Worm (Caenorhabditis elegans): Measurements from ENCODE around the gene clc-18.

clc-18 gene

DNA sequence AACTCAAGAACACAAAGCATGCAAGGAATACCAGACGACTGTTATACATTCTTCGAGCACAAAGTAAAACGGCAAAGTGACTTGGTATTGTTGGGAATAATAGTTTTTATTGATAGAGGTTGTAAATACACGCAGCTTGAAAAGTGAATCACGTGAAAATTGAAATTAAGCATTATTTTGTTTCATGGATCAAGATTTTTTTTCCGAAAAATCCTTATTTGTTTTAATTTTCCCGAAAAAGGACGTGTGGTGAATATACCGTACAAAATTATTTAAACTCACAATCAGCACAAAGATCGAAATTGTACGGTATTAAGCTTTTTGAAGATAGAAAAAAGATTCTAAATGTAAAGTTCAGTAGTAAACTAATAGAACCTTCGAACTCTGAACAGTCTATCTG lies at the start of gene clc-18:
clc-18 (minus strand) TSS at position 101 of the 400 bp plus-strand sequence.
- TF ChIP-seq hrde-1 (tag; optimal IDR thresholded peaks at IDR 0.05; ENCODE audit: borderline replicate concordance), result no peak
- no peak for TF ChIP-seq aptf-2 (GFP tag; conservative IDR thresholded peaks at IDR 0.05)

DNA sequence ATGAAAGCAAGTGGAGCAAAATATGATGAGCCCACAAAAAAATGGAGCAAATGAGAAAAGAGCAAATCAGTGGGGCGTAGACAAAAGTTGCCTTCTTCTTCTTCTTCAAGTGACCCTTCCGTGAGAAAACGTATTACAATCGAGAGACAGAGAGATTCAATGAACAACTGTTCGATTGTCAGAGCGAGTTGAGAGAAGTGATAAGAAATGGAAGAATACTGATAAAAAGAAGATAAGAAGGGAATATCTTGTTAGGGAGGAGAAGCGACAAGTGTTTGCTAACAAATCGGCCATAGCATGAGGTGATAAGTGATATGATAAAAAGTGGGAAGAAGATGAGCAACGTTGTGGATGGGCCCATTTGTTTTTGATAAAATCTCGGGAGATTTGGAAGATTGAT lies 47.5 kb upstream of the clc-18 start:
- no peak for TF ChIP-seq lsl-1 (GFP tag; optimal IDR thresholded peaks at IDR 0.05)
- TF ChIP-seq cebp-1 (GFP tag; IDR thresholded peaks at IDR 0.05), result no peak
- TF ChIP-seq cebp-1 (tag; optimal IDR thresholded peaks at IDR 0.05), result no peak
- no peak for TF ChIP-seq ztf-3 (GFP tag; optimal IDR thresholded peaks at IDR 0.05)
- no peak for TF ChIP-seq F57C9.4 (tag; optimal IDR thresholded peaks at IDR 0.05)
- no peak for TF ChIP-seq nhr-90 (tag; optimal IDR thresholded peaks at IDR 0.05)
- no peak for TF ChIP-seq athp-1 (tag; optimal IDR thresholded peaks at IDR 0.05)
- no peak for TF ChIP-seq F10E7.11 (tag; optimal IDR thresholded peaks at IDR 0.05)
- no peak for TF ChIP-seq lin-26 (GFP tag; IDR thresholded peaks at IDR 0.05)
- TF ChIP-seq C17E4.6 (GFP tag; IDR thresholded peaks at IDR 0.05), result no peak

DNA sequence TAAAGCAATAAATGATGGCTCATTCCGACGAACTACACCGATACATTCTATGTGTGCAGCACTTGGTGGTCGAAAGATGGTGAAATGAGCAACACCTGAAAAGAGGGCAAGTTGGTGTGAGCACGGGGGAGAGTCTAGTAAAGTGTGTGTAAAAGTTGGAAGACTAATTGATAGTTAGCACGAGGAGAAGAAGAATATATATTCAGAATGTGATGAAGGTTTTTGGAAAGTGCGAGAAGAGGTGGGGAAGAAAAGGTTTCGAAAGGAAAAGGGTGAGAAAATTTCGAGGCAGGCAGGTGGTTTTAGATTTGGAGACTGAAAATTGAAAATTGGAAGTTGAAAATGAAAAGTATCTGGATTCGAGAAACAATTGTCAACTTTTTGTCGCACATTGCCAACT lies 42.4 kb upstream of the clc-18 start, which contains the start of gene Y45G5AM.6:
Y45G5AM.6 (minus strand) TSS at position 101 of the 400 bp plus-strand sequence.
- TF ChIP-seq attf-6 (GFP tag; IDR thresholded peaks at IDR 0.05), result no peak
- TF ChIP-seq somi-1 (GFP tag; optimal IDR thresholded peaks at IDR 0.05), result no peak
- no peak for TF ChIP-seq efl-1 (GFP tag; optimal IDR thresholded peaks at IDR 0.05)
- no peak for TF ChIP-seq cebp-1 (GFP tag; IDR thresholded peaks at IDR 0.05)
- no peak for TF ChIP-seq cebp-1 (tag; optimal IDR thresholded peaks at IDR 0.05)
- no peak for TF ChIP-seq madf-10 (tag; optimal IDR thresholded peaks at IDR 0.05)
- TF ChIP-seq ceh-91 (GFP tag; IDR thresholded peaks at IDR 0.05), result no peak
- no peak for TF ChIP-seq him-1 (tag; optimal IDR thresholded peaks at IDR 0.05)
- TF ChIP-seq repo-1 (tag; optimal IDR thresholded peaks at IDR 0.05), result no peak
- no peak for TF ChIP-seq hsf-1 (GFP tag; IDR thresholded peaks at IDR 0.05)
- no peak for TF ChIP-seq K12H6.12 (tag; optimal IDR thresholded peaks at IDR 0.05)
- no peak for TF ChIP-seq attf-5 (GFP tag; optimal IDR thresholded peaks at IDR 0.05)
- TF ChIP-seq ztf-18 (tag; optimal IDR thresholded peaks at IDR 0.05), result no peak
- TF ChIP-seq F33H1.4 (GFP tag; IDR thresholded peaks at IDR 0.05), result no peak

DNA sequence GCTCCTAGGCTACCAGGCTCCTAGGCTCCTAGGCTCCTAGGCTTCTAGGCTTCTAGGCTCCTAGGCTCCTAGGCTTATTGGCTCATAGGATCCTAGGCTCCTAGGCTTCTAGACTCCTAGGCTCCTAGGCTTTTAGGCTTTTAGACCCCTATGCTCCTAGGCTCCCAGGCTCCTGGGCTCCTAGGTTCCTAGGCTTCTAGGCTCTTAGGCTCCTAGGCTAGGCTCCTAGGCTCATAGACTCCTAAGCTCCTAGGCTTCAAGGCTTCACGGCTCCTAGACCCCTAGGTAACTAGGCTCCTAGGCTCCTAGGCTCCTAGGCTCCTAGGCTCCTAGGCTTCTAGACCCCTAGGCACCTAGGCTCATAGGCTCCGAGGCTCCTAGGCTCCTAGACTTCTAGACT lies 41.6 kb upstream of the clc-18 start:
- TF ChIP-seq Y53G8AR.9 (GFP tag; conservative IDR thresholded peaks at IDR 0.05), result no peak
- no peak for TF ChIP-seq cebp-1 (GFP tag; IDR thresholded peaks at IDR 0.05)
- TF ChIP-seq cebp-1 (tag; optimal IDR thresholded peaks at IDR 0.05), result no peak
- TF ChIP-seq zfh-2 (GFP tag; conservative IDR thresholded peaks at IDR 0.05), result peak; percentile 59

DNA sequence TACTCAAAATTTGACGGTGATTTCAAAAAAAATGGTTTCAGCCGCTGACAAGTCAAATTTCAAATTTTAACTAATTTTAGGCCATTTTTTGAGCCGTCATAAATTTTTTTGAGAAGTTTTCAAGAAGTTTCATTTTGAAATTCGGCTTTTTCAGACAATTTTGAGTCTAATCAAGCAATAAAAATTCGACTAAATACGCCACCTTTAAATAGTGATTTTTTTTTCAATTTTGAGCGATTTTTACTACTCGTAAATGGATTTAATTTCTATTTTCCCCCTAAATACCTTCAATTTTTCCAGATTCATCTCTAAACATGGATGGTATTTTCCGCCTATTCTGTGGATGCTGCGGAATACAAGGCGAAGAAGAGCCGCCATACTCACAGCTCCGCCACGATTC lies 34.4 kb upstream of the clc-18 start, which contains the start of gene Y45G5AL.1:
Y45G5AL.1 (plus strand) TSS at position 301 of the 400 bp plus-strand sequence.
- TF ChIP-seq snpc-1.3 (tag; optimal IDR thresholded peaks at IDR 0.05; ENCODE audit: insufficient read depth) (no peak), F37B4.10 (GFP tag; IDR thresholded peaks at IDR 0.05) (no peak), him-1 (tag; optimal IDR thresholded peaks at IDR 0.05) (no peak)

DNA sequence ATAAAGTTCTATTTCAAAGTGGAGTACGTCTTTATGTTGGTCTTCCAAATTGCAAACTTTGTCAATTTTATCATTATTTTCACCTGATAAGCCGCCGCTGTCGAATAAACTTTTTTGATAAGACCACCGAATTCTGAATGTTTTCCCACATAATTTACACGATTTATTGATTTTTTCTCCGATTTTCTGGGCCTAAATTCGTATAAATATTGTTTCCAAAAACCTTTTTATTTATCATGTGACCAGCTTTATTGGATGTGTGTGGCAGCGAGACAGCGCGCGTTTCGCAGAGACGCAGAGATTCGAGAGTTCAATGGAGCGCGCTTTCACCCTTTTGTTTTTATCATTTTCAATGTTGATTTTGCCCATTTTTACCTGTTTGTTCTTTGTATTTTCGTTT lies 33.3 kb upstream of the clc-18 start:
- TF ChIP-seq ceh-27 (GFP tag; optimal IDR thresholded peaks at IDR 0.05) (peak; percentile 29), die-1 (tag; optimal IDR thresholded peaks at IDR 0.05) (no peak), ztf-22 (GFP tag; optimal IDR thresholded peaks at IDR 0.05) (no peak), ZK185.1 (tag; optimal IDR thresholded peaks at IDR 0.05; ENCODE audit: poor library complexity, severe bottlenecking) (no peak), Y53F4B.3 (GFP tag; IDR thresholded peaks at IDR 0.05) (no peak), somi-1 (GFP tag; optimal IDR thresholded peaks at IDR 0.05) (no peak), lin-35 (GFP tag; optimal IDR thresholded peaks at IDR 0.05) (peak in 1 of 3 experiments; percentile 47), attf-5 (GFP tag; optimal IDR thresholded peaks at IDR 0.05) (peak; percentile 56), F57A8.1 (GFP tag; optimal IDR thresholded peaks at IDR 0.05) (no peak), ceh-40 (GFP tag; IDR thresholded peaks at IDR 0.05) (no peak), F39B2.1 (GFP tag; IDR thresholded peaks at IDR 0.05) (no peak), tbp1 (GFP tag; optimal IDR thresholded peaks at IDR 0.05) (peak; percentile 23), madf-8 (GFP tag; conservative IDR thresholded peaks at IDR 0.05) (no peak; the same call in 1 of the 2 replicates), bed-1 (GFP tag; IDR thresholded peaks at IDR 0.05) (no peak), madf-3 (GFP tag; IDR thresholded peaks at IDR 0.05) (no peak), F33H1.4 (GFP tag; IDR thresholded peaks at IDR 0.05) (peak; percentile 31; the same call in 1 of the 2 replicates)
